Fruit fly (Drosophila melanogaster) whole organism, larva: Measurements from ENCODE around the gene Hr39.

Source experiments
- noc ChIP-seq: fragments of 200-800 bp; sonication (Bioruptor generic); optimal IDR thresholded peaks from 3 replicates; lab custom pipeline; 2019; ENCODE audit warnings: missing biosample characterization, mild to moderate bottlenecking, missing genetic modification characterization, moderate library complexity

The Hr39 gene

DNA sequence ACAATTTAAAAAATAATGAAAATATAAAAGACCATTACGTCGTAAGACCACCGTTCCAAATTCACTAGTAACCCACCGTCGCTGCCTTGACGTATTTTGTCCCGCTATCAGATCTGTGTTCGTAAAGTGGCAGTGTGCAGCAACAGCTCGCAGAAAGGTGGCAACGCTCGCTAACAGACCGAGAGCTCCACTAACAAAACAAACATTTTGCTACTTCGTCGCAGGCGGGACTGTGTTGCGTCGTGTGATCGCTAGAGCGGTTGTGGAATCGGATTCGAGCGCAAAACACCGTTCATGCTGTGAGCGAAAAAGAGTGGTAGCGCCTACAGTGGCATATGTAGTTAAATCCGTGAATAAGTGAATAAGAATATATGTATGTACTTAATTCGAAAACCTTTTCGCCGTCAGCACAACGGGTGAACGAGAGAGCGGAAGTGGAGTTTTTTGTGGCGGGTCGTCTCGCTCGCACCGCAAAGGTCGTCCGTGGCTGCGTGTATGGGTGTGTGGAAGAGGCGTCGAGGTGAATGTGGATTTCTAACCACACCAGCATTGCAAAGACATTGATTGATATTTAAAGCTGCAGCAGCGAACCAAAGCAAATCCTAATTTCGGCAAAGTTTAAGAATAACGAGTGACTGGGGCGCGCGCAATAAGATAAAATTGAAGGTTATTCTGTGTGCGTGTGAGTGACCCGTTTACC is at the start of gene Hr39:
TSS of gene Hr39 (plus strand) at position 203 of the 700 bp plus-strand sequence.
- TF ChIP-seq noc: peak; percentile 32

DNA sequence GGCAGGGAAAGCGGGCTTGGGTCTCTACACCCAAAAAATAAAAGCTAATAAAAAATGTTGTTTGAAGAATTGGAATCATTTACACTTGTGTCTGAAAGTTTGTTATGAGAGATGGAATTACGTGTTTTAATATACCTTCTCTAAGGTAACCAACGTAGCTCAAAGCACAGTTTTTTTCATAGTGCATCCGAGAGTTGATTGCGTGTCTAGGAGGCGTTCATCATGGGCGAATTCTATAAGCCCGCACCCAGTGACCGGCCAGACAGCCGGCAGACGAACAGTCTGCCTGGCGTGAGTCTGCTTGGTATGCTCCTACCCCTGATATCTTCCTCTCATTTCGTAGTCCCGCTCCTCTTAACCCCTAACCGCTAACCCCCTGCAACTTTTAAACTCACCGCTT is 49.3 kb upstream of the Hr39 start:
- no peak for TF ChIP-seq noc

DNA sequence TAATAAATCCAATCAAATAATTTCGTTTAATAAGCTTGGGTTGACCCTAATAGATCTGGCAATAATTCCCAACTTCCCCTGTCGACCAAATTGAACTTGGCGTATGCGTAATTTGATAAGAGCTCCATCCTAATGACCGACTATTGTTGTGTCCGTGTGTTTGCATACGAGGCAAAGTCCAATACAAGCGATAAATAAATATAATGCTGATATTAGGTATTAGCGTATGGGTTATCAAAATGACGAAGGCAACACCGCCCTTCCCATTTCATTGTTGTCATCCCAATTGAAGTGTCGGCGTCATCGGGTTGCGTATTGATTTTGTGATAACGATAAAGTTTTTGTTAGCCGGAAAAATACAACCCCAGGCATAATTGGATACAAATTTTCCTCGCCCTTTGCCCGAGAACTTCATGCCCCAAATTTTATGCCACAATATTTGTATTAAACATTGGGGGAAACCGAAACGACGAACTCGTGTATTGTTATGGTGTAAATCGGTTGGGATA is 47.7 kb upstream of the Hr39 start:
- TF ChIP-seq noc: no peak

DNA sequence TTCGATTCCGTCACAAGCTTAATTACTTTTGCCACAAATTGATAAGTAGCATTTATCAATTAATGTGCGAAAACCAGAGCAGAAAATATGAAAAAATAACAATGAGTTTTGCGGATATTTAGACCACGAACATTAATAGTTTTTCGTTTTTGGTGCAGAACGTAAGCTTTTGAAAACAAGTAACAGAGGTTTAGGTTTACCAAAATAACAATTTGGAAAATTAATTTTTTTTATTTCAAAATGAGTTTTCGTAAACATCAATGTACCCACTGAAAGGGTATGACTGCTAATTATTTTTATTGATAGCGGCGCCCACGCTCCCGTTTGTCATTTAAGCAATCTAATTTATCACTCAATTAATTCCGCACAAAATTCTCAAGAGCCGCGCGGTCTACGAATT is 41.7 kb upstream of the Hr39 start:
- TF ChIP-seq noc: peak; percentile 48

DNA sequence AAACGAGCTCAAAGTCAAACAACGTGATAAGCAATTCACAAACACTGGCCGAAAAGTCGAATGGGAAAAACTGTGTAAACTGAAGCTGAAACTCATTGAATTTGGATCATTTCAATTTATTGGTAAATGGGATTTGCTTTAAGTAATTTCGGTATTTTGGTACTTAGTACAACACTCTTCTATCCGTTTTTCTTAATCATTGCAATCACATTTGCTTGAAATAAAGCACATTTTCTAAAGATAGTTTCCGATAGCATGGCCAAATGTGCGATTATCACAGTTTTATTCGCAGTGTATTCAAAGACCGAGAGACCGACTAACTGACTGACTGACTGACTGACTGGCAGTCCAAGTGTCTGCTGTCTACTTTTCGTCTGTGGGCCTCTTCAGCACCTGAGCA is 40.5 kb upstream of the Hr39 start:
- TF ChIP-seq noc: peak; percentile 67

DNA sequence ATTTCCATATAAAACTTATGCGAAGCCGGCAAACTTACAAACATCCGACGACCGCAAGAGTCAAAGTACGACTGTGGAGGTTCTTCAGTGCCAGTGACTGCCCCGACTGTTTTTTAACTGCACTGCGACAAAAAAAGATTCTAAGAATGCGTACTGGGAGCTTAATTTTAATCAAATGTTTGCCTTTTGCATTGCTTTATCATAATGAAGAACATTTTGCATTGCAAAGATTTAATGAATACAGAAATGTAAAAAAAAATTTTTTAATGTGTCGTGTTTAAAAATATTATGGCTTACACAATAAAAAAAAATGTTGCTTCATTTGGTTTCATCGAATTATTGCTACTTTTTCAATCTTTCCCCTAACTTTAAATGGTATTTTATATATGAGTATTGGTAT is 39.9 kb upstream of the Hr39 start:
- TF ChIP-seq noc: no peak

DNA sequence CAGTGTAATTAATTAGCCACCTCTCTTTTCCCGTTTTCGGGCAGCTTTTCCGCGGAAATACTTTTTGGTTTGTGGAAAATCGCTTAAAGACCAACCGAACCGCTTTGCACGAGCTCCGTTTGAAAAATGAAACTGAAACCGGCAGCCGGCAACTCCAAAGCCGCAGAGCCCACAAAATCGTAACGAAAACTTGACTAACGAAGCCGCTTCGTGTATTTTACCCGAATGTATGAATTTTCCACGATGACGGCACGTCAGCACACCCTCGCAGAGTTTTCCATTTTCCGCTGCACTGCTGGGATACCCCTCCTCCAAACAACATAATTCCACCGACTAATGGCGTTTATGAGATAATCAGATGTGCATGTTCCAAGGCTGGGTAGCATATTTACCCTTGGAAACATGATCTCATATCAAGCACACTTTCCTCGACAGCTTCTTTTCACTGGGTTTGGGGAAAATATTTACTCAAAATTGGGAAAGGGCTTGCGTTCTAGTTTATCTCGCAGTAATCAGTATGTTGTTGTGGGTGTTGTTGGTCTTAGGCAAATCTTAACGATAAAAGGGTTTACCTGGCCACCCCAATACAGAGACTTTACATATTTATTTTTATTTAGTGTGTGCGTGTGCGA is 38.3 kb upstream of the Hr39 start, which contains the start of gene Ret:
TSS of gene Ret (minus strand) at position 130 of the 632 bp plus-strand sequence.
- TF ChIP-seq noc: no peak

DNA sequence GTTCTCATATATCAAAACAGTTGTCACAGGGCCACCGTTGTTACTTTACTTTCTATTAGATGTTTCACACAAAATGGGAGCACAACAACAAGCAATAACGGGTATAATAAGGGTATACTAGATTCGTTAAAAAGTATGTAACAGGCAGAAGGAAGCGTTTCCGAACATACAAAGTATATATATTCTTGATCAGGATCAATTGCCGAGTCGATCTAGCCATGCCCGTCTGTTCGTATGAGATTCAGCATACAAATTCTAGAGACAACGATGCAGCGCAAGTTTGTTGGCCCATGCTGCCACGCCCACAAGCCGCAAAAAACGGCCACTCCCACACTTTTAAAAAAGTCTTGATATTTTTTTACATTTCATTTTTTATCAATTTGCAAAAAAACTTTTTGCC is 36.8 kb upstream of the Hr39 start, which contains the start of gene CG31624:
TSS of gene CG31624 (minus strand) at position 101 of the 400 bp plus-strand sequence.
- no peak for TF ChIP-seq noc

DNA sequence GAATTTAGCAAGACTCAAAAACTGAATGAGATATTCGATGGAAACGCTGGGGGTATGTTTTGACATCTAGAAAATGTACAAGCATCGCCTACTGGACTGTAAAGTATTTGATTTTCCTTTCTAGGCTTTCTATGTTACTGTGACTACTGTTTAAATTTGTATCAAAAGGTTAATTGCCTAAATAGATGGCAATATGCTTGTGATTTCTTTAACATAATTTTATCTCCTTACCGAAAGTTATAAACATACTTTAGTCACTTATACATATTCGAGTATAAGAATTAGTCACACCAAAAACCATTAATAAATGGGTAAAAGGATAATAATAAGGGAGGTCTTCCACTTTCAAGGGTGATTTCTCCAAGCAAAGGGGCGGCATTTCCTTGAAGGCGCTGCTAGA is 34.3 kb upstream of the Hr39 start, which contains the start of gene CG31988:
TSS of gene CG31988 (minus strand) at position 101 of the 400 bp plus-strand sequence.
- TF ChIP-seq noc: no peak

DNA sequence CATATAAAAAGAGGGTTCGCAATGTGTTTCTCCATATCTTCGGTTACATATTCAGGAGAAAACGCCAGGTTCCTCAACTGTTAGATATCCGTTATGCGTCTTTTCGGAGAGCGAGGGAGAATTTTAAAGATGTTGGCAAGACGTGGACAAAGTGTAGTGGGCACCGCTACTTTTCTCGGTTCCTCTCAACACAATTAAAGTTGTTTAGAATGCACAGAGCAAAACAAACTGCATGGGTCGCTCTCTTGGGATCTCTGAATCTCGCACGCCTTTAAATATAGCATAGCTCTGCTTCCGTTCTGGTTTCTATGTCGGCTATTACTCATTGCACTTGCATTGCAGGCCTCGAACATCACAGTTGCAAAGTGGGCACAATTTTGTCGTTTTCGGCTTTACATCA is 30.9 kb upstream of the Hr39 start, which contains the start of gene clumsy:
TSS of gene clumsy (plus strand) at position 301 of the 400 bp plus-strand sequence.
- TF ChIP-seq noc: no peak

DNA sequence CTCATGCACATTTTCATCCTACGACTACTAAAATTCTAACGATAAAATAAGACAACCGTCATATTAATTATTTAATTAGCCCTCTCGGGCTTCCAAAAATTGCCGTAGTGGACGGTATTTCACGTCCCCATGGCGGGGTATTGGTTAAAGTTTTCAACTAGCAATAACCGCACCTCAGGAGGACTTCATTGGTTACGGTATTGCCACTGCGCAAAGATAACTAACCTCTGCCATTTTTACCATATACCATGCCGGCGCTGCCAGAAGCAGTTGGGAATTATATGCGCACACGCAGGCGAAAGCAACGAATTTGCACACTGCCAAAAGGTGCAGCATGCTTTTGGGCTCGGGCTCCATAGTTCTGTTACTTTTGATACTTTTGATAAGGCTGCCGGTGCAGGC is 22.1 kb upstream of the Hr39 start:
- no peak for TF ChIP-seq noc

DNA sequence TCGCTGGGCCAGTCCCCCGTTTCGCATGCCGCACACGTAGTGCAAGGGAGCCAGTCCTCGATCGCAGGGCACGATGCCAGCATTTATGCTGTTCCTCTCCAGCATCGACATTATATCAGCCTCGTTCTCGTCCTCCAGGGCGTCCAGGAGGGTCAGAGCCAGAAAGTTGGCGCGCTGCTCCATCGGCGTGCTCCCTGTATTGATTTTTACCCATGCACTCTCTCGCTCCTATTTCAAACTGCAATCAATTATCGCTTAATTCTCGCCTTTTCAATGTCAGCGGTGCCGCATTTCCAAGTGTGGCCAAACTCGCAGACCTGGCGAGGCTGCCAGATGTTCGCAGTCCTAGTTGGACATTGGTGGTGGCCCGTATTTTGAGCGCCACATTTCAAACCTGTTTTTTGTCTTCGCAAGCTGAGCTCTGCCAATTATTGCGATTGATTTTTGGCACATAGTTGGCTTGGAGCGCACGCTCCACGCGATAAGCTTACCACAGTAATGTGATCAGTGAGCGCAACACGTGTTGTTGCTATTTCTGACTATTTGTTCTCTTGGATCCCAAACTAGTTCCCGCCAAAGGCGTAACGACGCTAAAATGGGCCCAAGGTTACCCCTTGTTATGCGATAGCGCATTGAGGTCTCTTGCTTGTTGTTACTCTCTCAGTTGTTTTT is 18.7 kb upstream of the Hr39 start, which contains the start of gene CG8679:
TSS of gene CG8679 (minus strand) at position 305 of the 672 bp plus-strand sequence.
- peak; percentile 24 for TF ChIP-seq noc

DNA sequence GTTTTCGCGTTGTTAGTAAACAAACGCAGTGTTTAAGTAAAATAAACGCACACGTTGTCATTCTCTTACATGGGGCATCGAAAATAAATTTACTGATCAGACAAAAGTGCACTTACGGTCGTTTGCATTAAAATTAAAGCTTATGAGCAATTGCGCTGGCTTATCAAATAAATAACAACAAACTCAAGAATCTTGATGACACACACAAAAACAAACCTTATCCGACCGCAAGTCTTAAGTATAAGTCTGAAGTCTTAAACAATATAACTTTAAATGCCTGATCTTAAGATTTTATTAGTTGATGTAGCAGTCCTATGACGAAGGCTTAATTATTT is 18.2 kb upstream of the Hr39 start:
- TF ChIP-seq noc: no peak

DNA sequence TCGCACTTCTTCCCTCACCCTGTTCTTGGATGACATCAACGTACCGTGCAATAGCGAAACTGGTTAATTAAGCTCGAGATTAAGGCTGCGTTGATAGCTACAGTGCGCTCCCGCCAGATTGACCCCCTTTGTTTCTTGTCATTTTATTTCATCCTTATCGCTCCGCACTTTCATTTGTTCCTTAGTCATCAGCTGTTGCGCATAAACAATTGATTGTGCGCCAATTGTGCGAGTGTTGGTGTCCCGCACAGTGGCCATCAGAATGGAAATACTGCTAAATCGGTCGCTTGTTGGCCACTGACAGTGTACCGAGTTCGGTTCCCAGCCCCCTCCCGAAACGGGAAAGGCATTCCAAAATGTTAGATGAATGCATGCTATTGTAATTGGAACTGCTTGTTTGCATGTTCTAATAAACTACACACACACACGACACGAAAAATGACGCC is 17.4 kb upstream of the Hr39 start:
- TF ChIP-seq noc: peak; percentile 56

DNA sequence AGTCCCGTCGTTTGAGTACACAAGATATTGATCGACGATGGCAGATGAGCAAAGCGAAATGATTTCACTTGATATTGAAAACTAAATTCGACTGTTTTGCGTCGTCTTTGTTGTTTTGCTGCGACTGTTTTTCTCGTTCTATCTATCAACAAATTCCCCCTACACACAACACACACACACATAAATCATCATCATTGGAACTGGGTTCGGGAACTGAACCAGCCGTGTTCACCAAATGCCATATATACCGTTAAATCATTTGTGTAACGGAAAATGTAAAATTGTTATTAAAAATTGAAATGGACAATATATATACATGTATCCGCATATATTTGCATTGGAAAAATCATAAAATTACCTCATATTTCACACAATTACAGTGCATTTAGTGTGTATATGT is 16.7 kb upstream of the Hr39 start, which contains the start of gene Atg18b:
TSS of gene Atg18b (minus strand) at position 177 of the 400 bp plus-strand sequence.
- no peak for TF ChIP-seq noc

DNA sequence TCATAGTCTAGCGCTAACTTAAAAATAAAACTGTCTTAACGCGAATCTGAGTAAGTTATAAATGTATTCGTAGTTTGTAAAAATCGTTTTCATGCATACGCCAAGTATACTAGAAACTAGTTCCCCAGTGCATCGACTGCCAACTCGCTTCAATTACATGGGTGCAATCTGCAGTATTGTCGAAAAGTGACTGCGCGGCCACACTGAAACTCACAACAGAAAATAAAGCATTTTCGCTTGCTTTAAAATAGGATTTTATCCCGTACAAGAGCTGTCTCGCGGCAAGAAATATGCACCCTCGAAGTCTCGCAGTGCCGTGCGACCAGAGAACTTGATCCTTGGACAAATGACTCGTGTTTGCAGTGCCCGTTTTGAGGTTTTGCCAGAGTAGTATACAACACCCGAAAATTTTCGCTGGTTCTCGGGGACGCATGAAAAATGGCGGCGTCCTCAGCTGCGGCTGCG is 15.9 kb upstream of the Hr39 start, which contains the start of gene CG8677:
TSS of gene CG8677 (plus strand) at position 199 of the 465 bp plus-strand sequence.
- TF ChIP-seq noc: no peak

DNA sequence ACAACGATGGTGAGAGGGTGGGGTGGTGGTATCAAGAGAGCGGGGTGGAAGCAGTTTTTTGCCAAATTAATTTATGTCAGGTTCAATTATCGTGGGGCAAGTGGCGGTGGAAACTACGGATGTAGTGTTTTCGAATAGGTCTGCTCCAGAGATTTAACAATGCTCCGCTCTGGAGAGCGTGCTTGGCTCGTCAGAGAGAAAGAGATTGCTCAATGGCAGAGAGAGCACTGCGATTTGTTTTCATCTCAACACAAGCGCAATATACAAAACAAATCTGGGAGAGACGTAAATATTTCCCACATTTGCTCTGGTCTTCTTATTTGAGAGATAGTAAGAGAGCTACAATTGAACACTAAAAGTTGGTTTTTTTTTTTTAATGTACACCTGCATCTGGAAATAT is 15.3 kb upstream of the Hr39 start:
- no peak for TF ChIP-seq noc
